Fruit fly (Drosophila melanogaster) whole organism, prepupa: ENCODE measurements around the gene pie.

Experiments used
- Blimp-1 ChIP-seq: fragments of 200-800 bp; sonication (Bioruptor generic); optimal IDR thresholded peaks from 3 replicates; lab custom pipeline; 2017; ENCODE audit warnings: missing biosample characterization, missing genetic modification characterization, mild to moderate bottlenecking, moderate library complexity, missing genetic modification reagents
- CG10669 ChIP-seq: fragments of 200-800 bp; sonication (Bioruptor generic); optimal IDR thresholded peaks from 3 replicates; lab custom pipeline; 2018; ENCODE audit warnings: missing biosample characterization, mild to moderate bottlenecking, missing genetic modification characterization, moderate library complexity
- CG11294 ChIP-seq: fragments of 200-800 bp; sonication (Bioruptor generic); IDR thresholded peaks from 2 replicates; pipeline ENCODE4 v1.3.6; 2022; ENCODE audit warnings: missing biosample characterization, missing genetic modification characterization
- CG11762 ChIP-seq: fragments of 200-800 bp; sonication (Bioruptor generic); optimal IDR thresholded peaks from 3 replicates; lab custom pipeline; 2016; ENCODE audit warnings: missing biosample characterization, missing genetic modification characterization; ENCODE audit not compliant: insufficient read depth
- CG11902 ChIP-seq: fragments of 200-800 bp; sonication (Bioruptor generic); optimal IDR thresholded peaks from 3 replicates; lab custom pipeline; 2016; ENCODE audit warnings: missing biosample characterization, missing genetic modification characterization
- CG15336 ChIP-seq: fragments of 200-800 bp; sonication (Bioruptor generic); IDR thresholded peaks from 2 replicates; pipeline ENCODE4 v1.3.6; 2022; ENCODE audit warnings: missing biosample characterization, missing genetic modification characterization
- CG1621 ChIP-seq: fragments of 200-800 bp; sonication (Bioruptor generic); optimal IDR thresholded peaks from 3 replicates; lab custom pipeline; 2018; ENCODE audit warnings: missing biosample characterization, mild to moderate bottlenecking, missing genetic modification characterization
- CG16779 ChIP-seq: fragments of 200-800 bp; sonication (Bioruptor generic); optimal IDR thresholded peaks from 3 replicates; lab custom pipeline; 2017; ENCODE audit warnings: missing biosample characterization, mild to moderate bottlenecking, missing genetic modification characterization
- CG31627 ChIP-seq: fragments of 200-800 bp; sonication (Bioruptor generic); optimal IDR thresholded peaks from 3 replicates; lab custom pipeline; 2016; ENCODE audit warnings: missing biosample characterization, missing genetic modification characterization
- CG32006 ChIP-seq: fragments of 200-800 bp; sonication (Bioruptor generic); optimal IDR thresholded peaks from 3 replicates; lab custom pipeline; 2017; ENCODE audit warnings: missing biosample characterization, mild to moderate bottlenecking, missing genetic modification characterization
- CG34406 ChIP-seq: fragments of 200-800 bp; sonication (Bioruptor generic); optimal IDR thresholded peaks from 3 replicates; lab custom pipeline; 2016; ENCODE audit warnings: missing biosample characterization, missing genetic modification characterization
- CG3919 ChIP-seq: fragments of 200-800 bp; sonication (Bioruptor generic); optimal IDR thresholded peaks from 3 replicates; lab custom pipeline; 2016; ENCODE audit warnings: missing biosample characterization, missing genetic modification characterization
- CG4318 ChIP-seq: fragments of 200-800 bp; sonication (Bioruptor generic); optimal IDR thresholded peaks from 3 replicates; lab custom pipeline; 2017; ENCODE audit warnings: missing biosample characterization, mild to moderate bottlenecking, missing genetic modification characterization
- CG6163 ChIP-seq: fragments of 200-800 bp; sonication (Bioruptor generic); IDR thresholded peaks from 3 replicates; pipeline ENCODE4 v1.3.6; 2022; ENCODE audit warnings: missing biosample characterization, missing genetic modification characterization
- CG6276 ChIP-seq: fragments of 200-800 bp; sonication (Bioruptor generic); optimal IDR thresholded peaks from 2 replicates; lab custom pipeline; 2017; ENCODE audit warnings: missing biosample characterization, mild to moderate bottlenecking, missing genetic modification characterization
- CG6792 ChIP-seq: fragments of 200-800 bp; sonication (Bioruptor generic); optimal IDR thresholded peaks from 3 replicates; lab custom pipeline; 2016; ENCODE audit warnings: missing biosample characterization, missing genetic modification characterization
- CG6808 ChIP-seq: fragments of 200-800 bp; sonication (Bioruptor generic); optimal IDR thresholded peaks from 3 replicates; lab custom pipeline; 2017; ENCODE audit warnings: missing biosample characterization, missing genetic modification characterization, mild to moderate bottlenecking, moderate library complexity, missing genetic modification reagents
- CG6854 ChIP-seq: fragments of 200-800 bp; sonication (Bioruptor generic); optimal IDR thresholded peaks from 2 replicates; lab custom pipeline; 2017; ENCODE audit warnings: missing biosample characterization, mild to moderate bottlenecking, missing genetic modification characterization
- CG7368 ChIP-seq: fragments of 200-800 bp; sonication (Bioruptor generic); optimal IDR thresholded peaks from 3 replicates; lab custom pipeline; 2016; ENCODE audit warnings: missing biosample characterization, missing genetic modification characterization
- CG8119 ChIP-seq: fragments of 200-800 bp; sonication (Bioruptor generic); IDR thresholded peaks from 3 replicates; pipeline ENCODE4 v1.3.6; 2022; ENCODE audit warnings: missing biosample characterization, missing genetic modification characterization
- CG8632 ChIP-seq: fragments of 200-800 bp; sonication (Bioruptor generic); optimal IDR thresholded peaks from 3 replicates; lab custom pipeline; 2016; ENCODE audit warnings: missing biosample characterization, missing genetic modification characterization
- Eip75B ChIP-seq: fragments of 200-800 bp; sonication (Bioruptor generic); optimal IDR thresholded peaks from 3 replicates; lab custom pipeline; 2016; ENCODE audit warnings: missing biosample characterization, missing genetic modification characterization
- Ets21C ChIP-seq: fragments of 200-800 bp; sonication (Bioruptor generic); optimal IDR thresholded peaks from 3 replicates; lab custom pipeline; 2016; ENCODE audit warnings: missing biosample characterization, missing genetic modification characterization
- Ets96B ChIP-seq: fragments of 200-800 bp; optimal IDR thresholded peaks from 2 replicates; lab custom pipeline; 2019; ENCODE audit warnings: missing biosample characterization, mild to moderate bottlenecking, missing genetic modification characterization, moderate library complexity
- Hr39 ChIP-seq: fragments of 200-800 bp; sonication (Bioruptor generic); optimal IDR thresholded peaks from 2 replicates; lab custom pipeline; 2016; ENCODE audit warnings: missing biosample characterization, missing genetic modification characterization
- Hr4 ChIP-seq: fragments of 200-800 bp; sonication (Bioruptor generic); optimal IDR thresholded peaks from 3 replicates; lab custom pipeline; 2016; ENCODE audit warnings: missing biosample characterization, missing genetic modification characterization
- Lpt ChIP-seq: fragments of 200-800 bp; sonication (Bioruptor generic); optimal IDR thresholded peaks from 3 replicates; lab custom pipeline; 2016; ENCODE audit warnings: missing biosample characterization, missing genetic modification characterization
- Met ChIP-seq: fragments of 200-800 bp; sonication (Bioruptor generic); optimal IDR thresholded peaks from 3 replicates; lab custom pipeline; 2016; ENCODE audit warnings: missing biosample characterization, missing genetic modification characterization
- Smox ChIP-seq: fragments of 200-800 bp; sonication (Bioruptor generic); optimal IDR thresholded peaks from 3 replicates; lab custom pipeline; 2016; ENCODE audit warnings: missing biosample characterization, missing genetic modification characterization
- Sox102F ChIP-seq: fragments of 200-800 bp; sonication (Bioruptor generic); optimal IDR thresholded peaks from 2 replicates; lab custom pipeline; 2016; ENCODE audit warnings: missing biosample characterization, mild to moderate bottlenecking, missing genetic modification characterization
- Sox14 ChIP-seq: fragments of 200-800 bp; sonication (Bioruptor generic); optimal IDR thresholded peaks from 3 replicates; lab custom pipeline; 2016; ENCODE audit warnings: missing biosample characterization, missing genetic modification characterization
- Sox15 ChIP-seq: fragments of 200-800 bp; sonication (Bioruptor generic); optimal IDR thresholded peaks from 3 replicates; lab custom pipeline; 2016; ENCODE audit warnings: missing biosample characterization, missing genetic modification characterization
- achi ChIP-seq: fragments of 200-800 bp; sonication (Bioruptor generic); optimal IDR thresholded peaks from 3 replicates; lab custom pipeline; 2016; ENCODE audit warnings: missing biosample characterization, missing genetic modification characterization
- acj6 ChIP-seq: fragments of 200-800 bp; sonication (Bioruptor generic); optimal IDR thresholded peaks from 3 replicates; lab custom pipeline; 2016; ENCODE audit warnings: missing biosample characterization, missing genetic modification characterization
- dac ChIP-seq: fragments of 200-800 bp; sonication (Bioruptor generic); optimal IDR thresholded peaks from 2 replicates; lab custom pipeline; 2017; ENCODE audit warnings: missing biosample characterization, mild to moderate bottlenecking, missing genetic modification characterization
- dsx ChIP-seq: fragments of 200-800 bp; optimal IDR thresholded peaks from 3 replicates; lab custom pipeline; 2019; ENCODE audit warnings: missing biosample characterization, mild to moderate bottlenecking, missing genetic modification characterization, moderate library complexity; ENCODE audit not compliant: poor library complexity, severe bottlenecking
- eg ChIP-seq: fragments of 200-800 bp; sonication (Bioruptor generic); IDR thresholded peaks from 3 replicates; pipeline ENCODE4 v1.3.6; 2022; ENCODE audit warnings: missing biosample characterization, missing genetic modification characterization
- esn ChIP-seq: fragments of 200-800 bp; sonication (Bioruptor generic); optimal IDR thresholded peaks from 2 replicates; lab custom pipeline; 2016; ENCODE audit warnings: missing biosample characterization, mild to moderate bottlenecking, missing genetic modification characterization, moderate library complexity
- fd85E ChIP-seq: fragments of 200-800 bp; sonication (Bioruptor generic); optimal IDR thresholded peaks from 3 replicates; lab custom pipeline; 2016; ENCODE audit warnings: missing biosample characterization, missing genetic modification characterization
- fkh ChIP-seq: fragments of 200-800 bp; sonication (Bioruptor generic); optimal IDR thresholded peaks from 3 replicates; lab custom pipeline; 2017; ENCODE audit warnings: missing biosample characterization, mild to moderate bottlenecking, missing genetic modification characterization, moderate library complexity
- lz ChIP-seq: fragments of 200-800 bp; sonication (Bioruptor generic); optimal IDR thresholded peaks from 3 replicates; lab custom pipeline; 2016; ENCODE audit warnings: missing biosample characterization, missing genetic modification characterization
- pdm3 ChIP-seq: fragments of 200-800 bp; sonication (Bioruptor generic); optimal IDR thresholded peaks from 3 replicates; lab custom pipeline; 2016; ENCODE audit warnings: missing biosample characterization, missing genetic modification characterization
- salr ChIP-seq, 2 experiments: fragments of 200-800 bp; sonication (Bioruptor generic); optimal IDR thresholded peaks; 3 replicates each; lab custom pipeline; 2016 to 2018; ENCODE audit warnings: missing biosample characterization in 2 of 2, missing genetic modification characterization in 2 of 2, mild to moderate bottlenecking in 1 of 2
- spab ChIP-seq: fragments of 200-800 bp; sonication (Bioruptor generic); optimal IDR thresholded peaks from 2 replicates; lab custom pipeline; 2017; ENCODE audit warnings: missing biosample characterization, mild to moderate bottlenecking, missing genetic modification characterization, missing genetic modification reagents
- svp ChIP-seq: fragments of 200-800 bp; sonication (Bioruptor generic); peaks from one replicate; lab custom pipeline; 2016; ENCODE audit warnings: missing biosample characterization, missing genetic modification characterization
- topi ChIP-seq: fragments of 200-800 bp; sonication (Bioruptor generic); optimal IDR thresholded peaks from 3 replicates; lab custom pipeline; 2016; ENCODE audit warnings: missing biosample characterization, missing genetic modification characterization

pie gene

DNA sequence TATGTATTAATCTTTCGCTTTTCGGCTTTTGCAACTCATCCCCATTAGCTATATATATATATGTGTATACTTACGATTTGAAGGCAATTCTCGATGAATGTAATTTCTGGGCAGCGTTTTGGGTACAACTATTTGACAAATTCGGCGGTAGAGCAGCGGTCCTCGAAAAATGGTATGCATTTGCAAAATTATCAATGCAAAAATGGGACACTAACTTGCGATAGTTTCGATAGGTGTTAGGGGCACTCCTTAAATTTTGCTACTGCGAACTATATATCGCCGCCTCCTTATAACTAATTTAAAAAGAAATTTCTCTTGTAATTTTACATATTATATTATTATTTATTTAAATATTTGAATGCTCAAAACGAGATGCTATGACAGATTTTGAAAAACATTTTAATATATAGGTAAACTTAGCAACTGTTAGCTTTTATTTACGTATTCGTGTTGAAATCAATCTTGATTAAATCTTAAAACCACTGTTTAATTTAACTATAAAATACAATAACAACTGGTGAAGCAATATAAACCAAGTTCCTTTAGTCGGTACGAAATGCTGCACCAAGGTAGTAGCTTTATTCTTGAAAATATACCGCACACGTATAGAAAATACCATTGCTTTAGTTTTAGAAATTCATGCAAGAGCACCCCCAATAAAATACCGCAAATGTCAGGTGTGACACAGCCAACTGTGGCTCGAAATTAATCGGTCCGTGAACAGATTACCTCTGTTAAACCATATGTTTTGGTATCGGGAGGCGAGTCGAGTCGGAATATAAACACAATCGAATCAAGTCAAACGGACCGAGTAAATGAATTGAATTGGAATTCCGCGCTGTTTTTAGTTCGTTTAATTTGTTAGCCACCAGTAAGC lies 9.1 kb downstream of the pie start, which contains the start of the genes CG5355 and Klp31E (continued):
- TF ChIP-seq topi (GFP tag; lab: Kevin White, UChicago), result no peak
- TF ChIP-seq CG7368, result no peak
- no peak for TF ChIP-seq dsx (GFP tag; lab: Kevin White, UChicago)
- no peak for TF ChIP-seq Hr4 (GFP tag; lab: Kevin White, UChicago)
- TF ChIP-seq acj6, result peak; percentile 50
- TF ChIP-seq CG1621 (tag; lab: Kevin White, UChicago), result no peak
- TF ChIP-seq CG6808 (GFP tag; lab: Kevin White, UChicago), result no peak
- no peak for TF ChIP-seq CG4318 (GFP tag; lab: Kevin White, UChicago)
- TF ChIP-seq CG31627 (GFP tag; lab: Kevin White, UChicago), result peak; percentile 63
- TF ChIP-seq CG15336 (GFP tag; lab: Robert Waterston, UW), result no peak
- peak; percentile 16 for TF ChIP-seq CG6854 (GFP tag; lab: Kevin White, UChicago)
- TF ChIP-seq CG6276 (GFP tag; lab: Kevin White, UChicago), result no peak
- peak; percentile 54 for TF ChIP-seq esn (GFP tag; lab: Kevin White, UChicago)
- no peak for TF ChIP-seq CG32006 (GFP tag; lab: Kevin White, UChicago)
- TF ChIP-seq Smox (GFP tag; lab: Kevin White, UChicago), result no peak
- no peak for TF ChIP-seq pdm3 (GFP tag; lab: Kevin White, UChicago)
- no peak for TF ChIP-seq fkh
- no peak for TF ChIP-seq eg
- peak; percentile 43 for TF ChIP-seq Blimp-1
- TF ChIP-seq Met, result no peak
- TF ChIP-seq CG8632 (GFP tag; lab: Kevin White, UChicago), result no peak
- no peak for TF ChIP-seq dac
- peak; percentile 59 for TF ChIP-seq Hr39 (GFP tag; lab: Kevin White, UChicago)
- TF ChIP-seq CG34406, result no peak
- TF ChIP-seq salr (GFP tag; optimal IDR thresholded peaks at IDR 0.05; lab: Kevin White, UChicago), result no peak
- no peak for TF ChIP-seq CG3919 (GFP tag; lab: Kevin White, UChicago)
- no peak for TF ChIP-seq achi (GFP tag; lab: Kevin White, UChicago)
- TF ChIP-seq CG11762 (GFP tag; lab: Kevin White, UChicago), result no peak
- TF ChIP-seq CG6163 (GFP tag; lab: Robert Waterston, UW), result no peak
- TF ChIP-seq CG6792 (GFP tag; lab: Kevin White, UChicago), result peak; percentile 42
- TF ChIP-seq Ets21C, result peak; percentile 39
- no peak for TF ChIP-seq Sox14 (GFP tag; lab: Kevin White, UChicago)
- TF ChIP-seq CG11902 (GFP tag; lab: Kevin White, UChicago), result no peak
- no peak for TF ChIP-seq spab (GFP tag; lab: Kevin White, UChicago)
- TF ChIP-seq Eip75B (GFP tag; lab: Kevin White, UChicago), result no peak

DNA sequence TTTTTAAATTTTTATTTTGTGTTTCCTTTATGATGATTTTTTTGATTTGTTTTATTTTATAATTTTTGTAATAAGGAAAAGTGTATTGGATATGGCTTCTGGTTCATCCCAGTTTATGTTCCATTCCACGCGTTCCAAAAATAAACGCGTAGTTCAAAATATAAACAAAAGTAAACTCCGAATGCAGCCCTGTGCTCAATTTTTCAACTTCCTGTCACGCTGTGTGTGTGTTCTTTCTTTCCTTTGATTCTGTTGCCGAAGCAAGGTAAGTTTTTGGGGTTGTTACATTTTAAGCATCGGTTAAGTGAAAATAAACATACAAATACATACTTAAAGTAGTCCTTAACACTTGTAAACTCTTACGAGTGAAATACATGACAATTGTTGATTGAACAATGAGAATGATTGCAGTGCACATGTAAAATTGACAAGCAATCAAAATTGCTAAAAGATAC lies 14.4 kb downstream of the pie start, which contains the start of the genes Ip259 and RpS27A:
Gene Ip259 (plus strand): TSS at position 231 of the 455 bp plus-strand sequence.
Gene RpS27A (plus strand): TSS at position 231 of the 455 bp plus-strand sequence.
- peak; percentile 85 for TF ChIP-seq esn (GFP tag; lab: Kevin White, UChicago)
- TF ChIP-seq CG11294 (GFP tag; lab: Robert Waterston, UW), result no peak
- TF ChIP-seq achi (GFP tag; lab: Kevin White, UChicago), result no peak
- no peak for TF ChIP-seq CG15336 (GFP tag; lab: Robert Waterston, UW)
- peak; percentile 71 for TF ChIP-seq topi (GFP tag; lab: Kevin White, UChicago)
- peak; percentile 62 for TF ChIP-seq CG10669 (GFP tag; lab: Kevin White, UChicago)
- peak; percentile 6 for TF ChIP-seq Ets21C
- peak; percentile 38 for TF ChIP-seq CG11902 (GFP tag; lab: Kevin White, UChicago)
- peak; percentile 2 for TF ChIP-seq Hr4 (GFP tag; lab: Kevin White, UChicago)
- TF ChIP-seq CG16779 (tag; lab: Kevin White, UChicago), result no peak
- no peak for TF ChIP-seq CG1621 (tag; lab: Kevin White, UChicago)
- peak; percentile 80 for TF ChIP-seq lz (GFP tag; lab: Kevin White, UChicago)
- TF ChIP-seq fd85E (GFP tag; lab: Kevin White, UChicago), result peak; percentile 63
- TF ChIP-seq spab (GFP tag; lab: Kevin White, UChicago), result no peak
- peak; percentile 70 for TF ChIP-seq acj6
- no peak for TF ChIP-seq CG32006 (GFP tag; lab: Kevin White, UChicago)
- TF ChIP-seq Smox (GFP tag; lab: Kevin White, UChicago), result no peak
- peak; percentile 84 for TF ChIP-seq CG6854 (GFP tag; lab: Kevin White, UChicago)
- TF ChIP-seq Sox102F (GFP tag; lab: Kevin White, UChicago), result no peak
- TF ChIP-seq Sox15 (GFP tag; lab: Kevin White, UChicago), result peak; percentile 47
- peak; percentile 61 for TF ChIP-seq Blimp-1
- TF ChIP-seq Ets96B (tag; lab: Kevin White, UChicago), result peak; percentile 37
- TF ChIP-seq CG31627 (GFP tag; lab: Kevin White, UChicago), result peak; percentile 77
- TF ChIP-seq svp (GFP tag; lab: Kevin White, UChicago), result no peak
- TF ChIP-seq CG6276 (GFP tag; lab: Kevin White, UChicago), result no peak
- TF ChIP-seq CG8119, result peak; percentile 36; the same call in 1 of the 3 replicates
- peak; percentile 39 for TF ChIP-seq dac
- no peak for TF ChIP-seq CG6163 (GFP tag; lab: Robert Waterston, UW)
- TF ChIP-seq Lpt (GFP tag; lab: Kevin White, UChicago), result no peak
